Worm (Caenorhabditis elegans) whole organism, mixed stage, embryonic: Measurements from ENCODE around the gene tctn-1.

Experiments used
- ceh-39 ChIP-seq: fragments of 150-350 bp; optimal IDR thresholded peaks from 2 replicates; lab custom pipeline; 2014; ENCODE audit warnings: missing biosample characterization, missing genetic modification characterization
- flh-1 ChIP-seq: fragments of 200-800 bp; sonication (Bioruptor generic); optimal IDR thresholded peaks from 2 replicates; lab custom pipeline; 2018; ENCODE audit warnings: mild to moderate bottlenecking, missing genetic modification characterization, moderate library complexity, missing compliant biosample characterization
- nhr-2 ChIP-seq: fragments of 150-350 bp; optimal IDR thresholded peaks from 2 replicates; lab custom pipeline; 2014; ENCODE audit warnings: missing biosample characterization, missing genetic modification characterization
- pha-4 ChIP-seq: fragments of 150-350 bp; optimal IDR thresholded peaks from 2 replicates; lab custom pipeline; 2018; ENCODE audit warnings: missing biosample characterization, missing genetic modification reagents, missing genetic modification characterization
- snpc-4 ChIP-seq: fragments of 150-350 bp; optimal IDR thresholded peaks from 2 replicates; lab custom pipeline; 2014; ENCODE audit warnings: missing biosample characterization, missing genetic modification characterization
- unc-39 ChIP-seq: fragments of 150-350 bp; optimal IDR thresholded peaks from 2 replicates; lab custom pipeline; 2014; ENCODE audit warnings: missing biosample characterization, missing genetic modification characterization
- zip-8 ChIP-seq: fragments of 150-350 bp; optimal IDR thresholded peaks from 2 replicates; lab custom pipeline; 2014; ENCODE audit warnings: missing biosample characterization, missing genetic modification characterization

- TF ChIP-seq pha-4 (tag; lab: Kevin White, UChicago) (no peak), flh-1 (GFP tag; lab: Kevin White, UChicago) (no peak), unc-39 (no peak), zip-8 (tag; lab: Kevin White, UChicago) (no peak), nhr-2 (tag; lab: Kevin White, UChicago) (no peak), snpc-4 (tag; lab: Kevin White, UChicago) (no peak), ceh-39 (tag; lab: Kevin White, UChicago) (no peak)
These were observed 24.2 kb upstream of the tctn-1 start, which contains the start of gene R11E3.2 for ce11 chrIV:4771792-4772191.
